Worm (Caenorhabditis elegans): ENCODE data around the gene K01A6.4.
A peak's percentile ranks its signal among the peaks of the same experiment; 100 is the strongest.

K01A6.4 gene

DNA sequence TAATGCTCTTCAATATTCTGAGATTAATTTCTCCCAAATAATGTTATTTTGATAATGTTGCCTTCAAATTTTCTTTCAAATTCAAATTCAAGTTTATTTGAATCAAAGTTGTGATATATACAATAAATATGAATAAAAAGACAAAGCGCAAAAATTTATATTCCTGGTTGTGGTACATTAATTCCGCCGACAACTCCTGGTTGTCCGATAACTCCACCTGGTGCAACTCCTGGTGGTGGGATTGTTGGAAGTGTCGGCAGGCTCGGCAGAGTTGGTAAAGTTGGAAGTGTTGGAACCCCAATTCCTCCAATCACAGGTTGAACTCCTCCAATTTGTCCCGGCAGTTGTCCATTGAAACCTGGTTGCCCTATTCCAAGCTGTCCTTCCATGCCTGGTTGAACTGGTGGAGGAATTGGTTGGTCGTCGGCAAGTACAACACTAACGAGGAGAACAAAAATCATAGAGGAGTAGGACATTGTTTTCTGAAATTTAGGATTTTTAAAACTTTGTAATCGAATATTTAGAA is 1.9 kb downstream of the K01A6.4 start, which contains the start of gene K01A6.7:
Gene K01A6.7, minus strand, starts transcription at position 476 of the 526 bp plus-strand sequence.
- no peak for TF ChIP-seq lsy-2 (tag; optimal IDR thresholded peaks at IDR 0.05)
- TF ChIP-seq ham-2 (GFP tag; optimal IDR thresholded peaks at IDR 0.05) = no peak
- TF ChIP-seq nhr-2 (tag; optimal IDR thresholded peaks at IDR 0.05) = no peak
- TF ChIP-seq lin-32 (GFP tag; optimal IDR thresholded peaks at IDR 0.05) = no peak
- TF ChIP-seq nhr-28 (tag; optimal IDR thresholded peaks at IDR 0.05) = no peak
- no peak for TF ChIP-seq nhr-12 (tag; optimal IDR thresholded peaks at IDR 0.05)

DNA sequence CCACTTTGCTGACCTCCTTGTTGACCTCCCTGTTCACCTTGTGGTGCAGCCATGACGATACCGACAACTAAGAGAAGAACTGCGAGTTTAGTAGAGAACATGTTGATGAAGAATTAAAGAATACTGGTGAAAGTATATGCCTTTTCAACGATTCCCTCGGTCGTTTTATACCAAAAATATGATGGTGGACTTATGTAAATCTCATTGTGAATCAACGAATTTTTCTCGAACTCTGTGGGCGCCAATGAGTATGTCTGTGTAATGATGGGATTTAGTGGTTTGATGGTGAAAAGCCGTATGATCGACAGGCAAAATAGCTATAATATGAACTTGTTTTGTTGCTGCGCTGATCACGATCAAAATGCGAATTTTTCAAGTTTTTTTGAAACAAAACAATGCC is 2.8 kb downstream of the K01A6.4 start, which contains the start of gene K01A6.8:
Gene K01A6.8, minus strand, starts transcription at position 101 of the 400 bp plus-strand sequence.
- TF ChIP-seq ceh-39 (tag; optimal IDR thresholded peaks at IDR 0.05) = no peak
- no peak for TF ChIP-seq sptf-1 (tag; optimal IDR thresholded peaks at IDR 0.05)
- TF ChIP-seq ces-1 (GFP tag; optimal IDR thresholded peaks at IDR 0.05) = no peak
- no peak for TF ChIP-seq drap-1 (GFP tag; optimal IDR thresholded peaks at IDR 0.05)
- no peak for TF ChIP-seq nhr-28 (tag; optimal IDR thresholded peaks at IDR 0.05)
- no peak for TF ChIP-seq M03D4.4 (tag; optimal IDR thresholded peaks at IDR 0.05)
- TF ChIP-seq lin-32 (GFP tag; optimal IDR thresholded peaks at IDR 0.05) = no peak
- no peak for TF ChIP-seq elt-1 (tag; optimal IDR thresholded peaks at IDR 0.05; ENCODE audit: borderline replicate concordance, insufficient read depth)
- no peak for TF ChIP-seq ztf-11 (tag; optimal IDR thresholded peaks at IDR 0.05)
- no peak for TF ChIP-seq zip-8 (tag; optimal IDR thresholded peaks at IDR 0.05)
- no peak for TF ChIP-seq mls-2 (tag; optimal IDR thresholded peaks at IDR 0.05)
- no peak for TF ChIP-seq ceh-83 (GFP tag; optimal IDR thresholded peaks at IDR 0.05)

DNA sequence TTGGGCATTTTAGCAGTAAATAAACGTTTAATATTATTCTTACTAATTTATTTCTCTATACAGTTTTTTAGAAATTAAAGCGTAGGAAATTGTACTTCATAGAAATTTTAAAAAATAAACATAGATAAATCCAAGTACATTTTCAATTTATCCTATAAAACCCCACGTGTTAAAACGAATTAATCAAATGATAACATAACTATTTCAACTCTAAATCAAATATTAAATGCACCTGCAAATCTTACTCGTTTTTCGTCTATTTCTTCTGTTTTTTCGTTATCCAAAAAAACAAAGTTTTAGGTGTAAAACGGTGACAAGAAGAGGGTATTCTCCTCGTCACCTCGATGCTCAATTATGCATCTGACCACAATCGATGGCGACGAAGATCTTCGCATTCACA is 5.1 kb downstream of the K01A6.4 start, which contains the start of gene K01A6.6:
Gene K01A6.6, plus strand, starts transcription at position 301 of the 400 bp plus-strand sequence.
- TF ChIP-seq ceh-83 (GFP tag; optimal IDR thresholded peaks at IDR 0.05) = no peak

DNA sequence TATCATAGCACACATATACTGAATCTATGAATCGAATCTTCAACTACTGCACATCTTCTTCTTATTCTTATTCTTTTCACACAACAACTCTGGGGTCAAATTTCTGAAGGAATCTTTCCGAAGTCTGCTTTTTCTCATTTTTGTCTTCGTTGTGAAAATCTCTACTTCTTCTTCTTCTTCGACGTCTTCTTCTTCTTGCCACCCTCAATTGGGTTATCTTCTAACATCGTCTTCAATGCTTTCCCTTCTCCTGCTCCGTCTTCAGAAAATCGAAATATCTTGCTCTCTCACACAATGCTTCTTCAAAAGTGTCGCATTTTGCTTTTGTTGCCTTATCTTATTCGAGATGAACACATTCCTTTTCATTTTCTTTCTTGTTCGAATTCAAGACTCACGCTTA is 16.8 kb downstream of the K01A6.4 start:
- no peak for TF ChIP-seq nhr-76 (tag; optimal IDR thresholded peaks at IDR 0.05)
- peak; percentile 94 for TF ChIP-seq ces-1 (GFP tag; optimal IDR thresholded peaks at IDR 0.05)

DNA sequence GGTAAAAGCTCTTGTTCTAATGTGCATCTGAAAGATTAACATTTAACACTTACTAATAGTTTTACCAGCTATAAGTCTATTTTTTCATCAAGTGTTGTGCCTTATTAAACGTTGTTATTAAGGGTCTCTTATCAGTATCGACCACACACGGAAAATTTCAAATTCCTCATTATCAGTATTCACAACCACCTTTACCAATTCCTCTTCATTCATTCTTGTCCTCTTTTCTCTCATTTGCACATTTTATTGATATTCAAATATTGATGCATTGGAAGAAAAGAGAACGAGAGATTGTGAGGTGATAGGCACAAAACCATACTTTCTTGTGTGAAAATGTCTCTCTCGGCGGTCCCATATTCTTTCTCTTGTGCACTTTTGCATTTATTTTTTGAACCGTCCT is 18.2 kb downstream of the K01A6.4 start:
- TF ChIP-seq ceh-83 (GFP tag; optimal IDR thresholded peaks at IDR 0.05) (no peak), ceh-39 (tag; optimal IDR thresholded peaks at IDR 0.05) (no peak), nhr-28 (tag; optimal IDR thresholded peaks at IDR 0.05) (no peak), unc-120 (tag; optimal IDR thresholded peaks at IDR 0.05; ENCODE audit: poor library complexity, severe bottlenecking) (no peak), unc-39 (tag; optimal IDR thresholded peaks at IDR 0.05) (no peak), cnd-1 (tag; optimal IDR thresholded peaks at IDR 0.05) (no peak), lin-13 (tag; optimal IDR thresholded peaks at IDR 0.05) (no peak), elt-3 (tag; optimal IDR thresholded peaks at IDR 0.05) (no peak), mep-1 (tag; optimal IDR thresholded peaks at IDR 0.05) (no peak), ceh-43 (GFP tag; optimal IDR thresholded peaks at IDR 0.05) (no peak)

DNA sequence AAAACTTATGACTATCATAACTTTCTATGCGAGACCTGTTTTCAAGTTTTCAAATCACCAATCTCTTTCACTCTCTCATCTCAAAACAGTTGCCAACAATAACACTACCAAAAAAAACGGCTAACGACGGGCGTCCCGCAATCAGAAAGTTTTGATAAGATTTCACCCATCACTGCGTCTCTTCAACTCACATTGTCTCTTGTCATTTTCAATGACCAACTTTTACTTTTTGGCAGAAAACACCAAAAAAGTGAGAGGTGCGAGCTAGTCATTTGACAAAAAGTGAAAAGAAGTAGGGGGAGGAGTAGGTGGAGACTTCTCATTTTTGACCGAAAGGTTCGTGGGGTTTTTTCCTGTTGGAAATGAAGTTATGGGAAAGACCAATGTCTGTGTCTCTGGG is 21.5 kb downstream of the K01A6.4 start:
- TF ChIP-seq tbx-8 (GFP tag; optimal IDR thresholded peaks at IDR 0.05) (no peak), blmp-1 (tag; optimal IDR thresholded peaks at IDR 0.05) (peak; percentile 47)

DNA sequence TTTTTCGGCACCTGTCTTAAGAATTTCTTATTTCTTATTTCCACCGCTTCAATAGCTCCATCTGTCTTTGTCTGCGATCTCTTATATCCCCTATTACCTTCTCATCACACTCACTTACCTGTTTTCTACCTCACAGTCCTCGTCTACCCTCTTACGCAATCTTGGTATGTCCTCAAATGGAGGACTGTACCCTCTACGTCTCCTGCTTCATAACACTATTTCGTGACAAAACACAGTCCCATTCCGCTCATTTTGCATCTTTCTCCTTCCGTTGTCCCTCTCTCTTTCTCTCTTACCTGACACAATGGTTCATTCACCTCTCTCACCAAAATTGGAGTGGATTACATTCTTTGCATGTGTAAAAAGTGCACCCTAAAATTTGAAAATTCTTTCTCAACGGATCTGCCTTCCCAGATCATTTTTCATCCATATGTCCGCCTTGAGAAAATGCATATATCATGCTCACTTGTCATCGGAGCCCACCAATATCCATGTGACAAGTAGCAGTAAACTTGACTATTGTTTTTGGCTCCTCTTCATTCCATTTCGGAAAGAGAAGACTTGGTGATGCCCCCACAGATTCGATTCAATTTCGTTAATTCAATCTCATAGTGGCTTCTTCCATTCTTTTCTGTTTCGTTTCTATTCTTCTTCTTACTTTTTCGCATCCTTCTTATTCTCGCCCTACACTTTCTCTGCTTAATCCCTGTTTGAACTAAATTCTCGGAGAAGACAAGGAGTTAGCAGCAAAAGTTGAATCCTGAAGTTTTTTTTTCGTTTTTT is 22.8 kb downstream of the K01A6.4 start:
- no peak for TF ChIP-seq M03D4.4 (tag; optimal IDR thresholded peaks at IDR 0.05)
- TF ChIP-seq blmp-1 (tag; optimal IDR thresholded peaks at IDR 0.05) = no peak
- TF ChIP-seq elt-1 (tag; optimal IDR thresholded peaks at IDR 0.05; ENCODE audit: borderline replicate concordance, insufficient read depth) = no peak
- no peak for TF ChIP-seq ceh-43 (GFP tag; optimal IDR thresholded peaks at IDR 0.05)
- no peak for TF ChIP-seq flh-1 (GFP tag; optimal IDR thresholded peaks at IDR 0.05)
- TF ChIP-seq nhr-2 (tag; optimal IDR thresholded peaks at IDR 0.05) = peak; percentile 99
- TF ChIP-seq snpc-4 (tag; optimal IDR thresholded peaks at IDR 0.05) = no peak
- peak; percentile 69 for TF ChIP-seq zip-8 (tag; optimal IDR thresholded peaks at IDR 0.05)
- TF ChIP-seq mls-2 (tag; optimal IDR thresholded peaks at IDR 0.05) = peak; percentile 30
- TF ChIP-seq ceh-39 (tag; optimal IDR thresholded peaks at IDR 0.05) = peak; percentile 1
- peak; percentile 98 for TF ChIP-seq ces-1 (GFP tag; optimal IDR thresholded peaks at IDR 0.05)
- peak; percentile 34 for TF ChIP-seq cnd-1 (tag; optimal IDR thresholded peaks at IDR 0.05)
